Fruit fly (Drosophila melanogaster): Measurements from ENCODE around the gene CG10383.

dm6 chr2L:18732760-18733530 is 37.5 kb upstream of the CG10383 start:
- TF ChIP-seq CG8478 (optimal IDR thresholded peaks at IDR 0.05) (no peak), EcR (GFP tag; optimal IDR thresholded peaks at IDR 0.05) (no peak), pan (optimal IDR thresholded peaks at IDR 0.05) (no peak), Dll (optimal IDR thresholded peaks at IDR 0.05) (no peak), usp (GFP tag; optimal IDR thresholded peaks at IDR 0.05) (no peak), psq (optimal IDR thresholded peaks at IDR 0.05) (no peak)
